Fruit fly (Drosophila melanogaster) whole organism, embryonic: Measurements from ENCODE around the gene NT1.

ENCODE experiments used
- CG10654 ChIP-seq: fragments of 200-800 bp; sonication (Bioruptor generic); optimal IDR thresholded peaks from 2 replicates; lab custom pipeline; 2016; ENCODE audit warnings: missing biosample characterization, missing genetic modification characterization
- CG11085 ChIP-seq: fragments of 200-800 bp; sonication (Bioruptor generic); IDR thresholded peaks from 2 replicates; pipeline ENCODE4 v1.3.6; 2022; ENCODE audit warnings: missing biosample characterization, missing genetic modification characterization
- CG1233 ChIP-seq: fragments of 200-800 bp; sonication (Bioruptor generic); optimal IDR thresholded peaks from 4 replicates; lab custom pipeline; 2018; ENCODE audit warnings: missing biosample characterization, mild to moderate bottlenecking, missing genetic modification characterization
- CG12659 ChIP-seq: fragments of 200-800 bp; sonication (Bioruptor generic); optimal IDR thresholded peaks from 3 replicates; lab custom pipeline; 2017; ENCODE audit warnings: mild to moderate bottlenecking, missing biosample characterization, missing genetic modification reagents, missing genetic modification characterization
- CG12942 ChIP-seq: fragments of 200-800 bp; sonication (Bioruptor generic); optimal IDR thresholded peaks from 3 replicates; lab custom pipeline; 2016; ENCODE audit warnings: missing biosample characterization, missing genetic modification characterization
- CG13287 ChIP-seq: fragments of 200-800 bp; sonication (Bioruptor generic); IDR thresholded peaks from 2 replicates; pipeline ENCODE4 v1.3.6; 2022; ENCODE audit warnings: missing biosample characterization, missing genetic modification characterization; ENCODE audit not compliant: partially characterized antibody
- CG14965 ChIP-seq: fragments of 200-800 bp; sonication (Bioruptor generic); optimal IDR thresholded peaks from 2 replicates; lab custom pipeline; 2016; ENCODE audit warnings: missing biosample characterization, missing genetic modification characterization, borderline replicate concordance
- CG1529 ChIP-seq: fragments of 200-800 bp; sonication (Bioruptor generic); optimal IDR thresholded peaks from 3 replicates; lab custom pipeline; 2018; ENCODE audit warnings: missing biosample characterization, missing genetic modification characterization
- CG15514 ChIP-seq: fragments of 200-800 bp; sonication (Bioruptor generic); optimal IDR thresholded peaks from 3 replicates; lab custom pipeline; 2017; ENCODE audit warnings: missing biosample characterization, missing genetic modification characterization, mild to moderate bottlenecking, moderate library complexity, missing genetic modification reagents
- CG18011 ChIP-seq: fragments of 200-800 bp; sonication (Bioruptor generic); optimal IDR thresholded peaks from 2 replicates; lab custom pipeline; 2017; ENCODE audit warnings: missing biosample characterization, missing genetic modification characterization, mild to moderate bottlenecking, moderate library complexity, missing genotype
- CG2116 ChIP-seq: fragments of 200-800 bp; sonication (Bioruptor generic); optimal IDR thresholded peaks from 3 replicates; lab custom pipeline; 2018; ENCODE audit warnings: missing biosample characterization, mild to moderate bottlenecking, missing genetic modification characterization
- CG2120 ChIP-seq: fragments of 200-800 bp; sonication (Bioruptor generic); optimal IDR thresholded peaks from 3 replicates; lab custom pipeline; 2016; ENCODE audit warnings: missing biosample characterization, missing genetic modification characterization
- CG2678 ChIP-seq: fragments of 200-800 bp; sonication (Bioruptor generic); optimal IDR thresholded peaks from 3 replicates; lab custom pipeline; 2019; ENCODE audit warnings: missing biosample characterization, mild to moderate bottlenecking, missing genetic modification characterization, moderate library complexity
- CG31365 ChIP-seq: fragments of 200-800 bp; sonication (Bioruptor generic); optimal IDR thresholded peaks from 2 replicates; lab custom pipeline; 2018; ENCODE audit warnings: missing biosample characterization, mild to moderate bottlenecking, missing genetic modification characterization
- CG34376 ChIP-seq: fragments of 200-800 bp; sonication (Bioruptor generic); optimal IDR thresholded peaks from 2 replicates; lab custom pipeline; 2018; ENCODE audit warnings: missing biosample characterization, mild to moderate bottlenecking, missing genetic modification characterization
- CG34422 ChIP-seq: fragments of 200-800 bp; sonication (Bioruptor generic); IDR thresholded peaks from 3 replicates; pipeline ENCODE4 v1.3.6; 2022; ENCODE audit warnings: missing biosample characterization, missing genetic modification characterization
- CG5953 ChIP-seq: fragments of 200-800 bp; sonication (Bioruptor generic); IDR thresholded peaks from 2 replicates; pipeline ENCODE4 v1.3.6; 2022; ENCODE audit warnings: missing biosample characterization, missing genetic modification characterization
- CG6175 ChIP-seq: fragments of 200-800 bp; sonication (Bioruptor generic); IDR thresholded peaks from 3 replicates; pipeline ENCODE4 v1.3.6; 2022; ENCODE audit warnings: missing biosample characterization, missing genetic modification characterization
- CG6813 ChIP-seq: fragments of 200-800 bp; sonication (Bioruptor generic); optimal IDR thresholded peaks from 2 replicates; lab custom pipeline; 2017; ENCODE audit warnings: missing biosample characterization, missing genetic modification characterization, mild to moderate bottlenecking, moderate library complexity, missing genetic modification reagents
- CG7556 ChIP-seq: fragments of 200-800 bp; sonication (Bioruptor generic); optimal IDR thresholded peaks from 2 replicates; lab custom pipeline; 2017; ENCODE audit warnings: missing biosample characterization, mild to moderate bottlenecking, missing genetic modification characterization
- CG9817 ChIP-seq: fragments of 200-800 bp; sonication (Bioruptor generic); optimal IDR thresholded peaks from 2 replicates; lab custom pipeline; 2018; ENCODE audit warnings: missing biosample characterization, mild to moderate bottlenecking, missing genetic modification characterization, moderate library complexity
- D19A ChIP-seq: fragments of 200-800 bp; optimal IDR thresholded peaks from 3 replicates; lab custom pipeline; 2019; ENCODE audit warnings: missing biosample characterization, mild to moderate bottlenecking, missing genetic modification characterization, moderate library complexity
- Dfd ChIP-seq, 2 experiments: fragments of >200 bp; optimal IDR thresholded peaks; 2 replicates each; lab custom pipeline; 2017; ENCODE audit warnings: missing biosample characterization in 2 of 2, missing genetic modification characterization in 2 of 2
- Dp ChIP-seq: fragments of 200-800 bp; sonication (Bioruptor generic); optimal IDR thresholded peaks from 2 replicates; lab custom pipeline; 2018; ENCODE audit warnings: missing biosample characterization, mild to moderate bottlenecking, missing genetic modification characterization, moderate library complexity
- Drgx ChIP-seq: fragments of 200-800 bp; sonication (Bioruptor generic); IDR thresholded peaks from 2 replicates; pipeline ENCODE4 v1.3.6; 2022; ENCODE audit warnings: missing biosample characterization, missing genetic modification characterization
- E2f2 ChIP-seq: fragments of 200-800 bp; sonication (Bioruptor generic); IDR thresholded peaks from 2 replicates; pipeline ENCODE4 v1.3.6; 2022; ENCODE audit warnings: missing biosample characterization, missing genetic modification characterization
- Hand ChIP-seq: fragments of 200-800 bp; sonication (Bioruptor generic); optimal IDR thresholded peaks from 2 replicates; lab custom pipeline; 2017; ENCODE audit warnings: mild to moderate bottlenecking, missing biosample characterization, missing genetic modification reagents, missing genetic modification characterization
- Lpt ChIP-seq: fragments of >200 bp; optimal IDR thresholded peaks from 2 replicates; lab custom pipeline; 2018; ENCODE audit warnings: missing biosample characterization, missing genetic modification characterization
- Six4 ChIP-seq: fragments of 200-800 bp; sonication (Bioruptor generic); optimal IDR thresholded peaks from 2 replicates; lab custom pipeline; 2016; ENCODE audit warnings: missing biosample characterization, missing genetic modification characterization
- Xrp1 ChIP-seq: fragments of 200-800 bp; sonication (Bioruptor generic); IDR thresholded peaks from 2 replicates; pipeline ENCODE4 v1.3.6; 2022; ENCODE audit warnings: missing biosample characterization, missing genetic modification characterization
- abd-A ChIP-seq: fragments of 200-800 bp; sonication (Bioruptor generic); optimal IDR thresholded peaks from 3 replicates; lab custom pipeline; 2019; ENCODE audit warnings: missing biosample characterization, mild to moderate bottlenecking, missing genetic modification characterization, moderate library complexity
- ap ChIP-seq: fragments of 200-800 bp; sonication (Bioruptor generic); IDR thresholded peaks from 2 replicates; pipeline ENCODE4 v1.3.6; 2022; ENCODE audit warnings: missing biosample characterization, missing genetic modification characterization
- ase ChIP-seq: fragments of 200-800 bp; sonication (Bioruptor generic); IDR thresholded peaks from 3 replicates; pipeline ENCODE4 v1.3.6; 2022; ENCODE audit warnings: missing biosample characterization, missing genetic modification characterization
- bsh ChIP-seq, 2 experiments: fragments of 200-800 bp; sonication (Bioruptor generic); optimal IDR thresholded peaks; 2 replicates each; lab custom pipeline; 2017 to 2018; ENCODE audit warnings: mild to moderate bottlenecking in 2 of 2, missing biosample characterization in 2 of 2, missing genetic modification characterization in 2 of 2, moderate library complexity in 1 of 2
- dpn ChIP-seq, 2 experiments: fragments of 200-800 bp; sonication (Bioruptor generic); optimal IDR thresholded peaks; 3 replicates each; lab custom pipeline; 2016; ENCODE audit warnings: missing biosample characterization in 2 of 2, missing genetic modification characterization in 2 of 2
- grau ChIP-seq: fragments of 200-800 bp; optimal IDR thresholded peaks from 3 replicates; lab custom pipeline; 2019; ENCODE audit warnings: missing biosample characterization, mild to moderate bottlenecking, missing genetic modification characterization, moderate library complexity
- hb ChIP-seq: fragments of 200-800 bp; sonication (Bioruptor generic); IDR thresholded peaks from 3 replicates; pipeline ENCODE4 v1.3.6; 2022; ENCODE audit warnings: missing biosample characterization, missing genetic modification characterization; ENCODE audit not compliant: partially characterized antibody
- jigr1 ChIP-seq: fragments of 200-800 bp; sonication (Bioruptor generic); IDR thresholded peaks from 3 replicates; pipeline ENCODE4 v1.3.6; 2022; ENCODE audit warnings: missing biosample characterization, missing genetic modification characterization
- pzg ChIP-seq: fragments of 200-800 bp; sonication (Bioruptor generic); optimal IDR thresholded peaks from 3 replicates; lab custom pipeline; 2018; ENCODE audit warnings: missing biosample characterization, mild to moderate bottlenecking, missing genetic modification characterization, moderate library complexity
- run ChIP-seq: fragments of 200-800 bp; sonication (Bioruptor generic); optimal IDR thresholded peaks from 3 replicates; lab custom pipeline; 2018; ENCODE audit warnings: missing biosample characterization, mild to moderate bottlenecking, missing genetic modification characterization
- schlank ChIP-seq: fragments of 200-800 bp; sonication (Bioruptor generic); optimal IDR thresholded peaks from 2 replicates; lab custom pipeline; 2018; ENCODE audit warnings: missing biosample characterization, mild to moderate bottlenecking, missing genetic modification characterization
- sob ChIP-seq: fragments of 200-800 bp; sonication (Bioruptor generic); IDR thresholded peaks from 2 replicates; pipeline ENCODE4 v1.3.6; 2022; ENCODE audit warnings: missing biosample characterization, missing genetic modification characterization
- stwl ChIP-seq: fragments of 200-800 bp; sonication (Bioruptor generic); optimal IDR thresholded peaks from 3 replicates; lab custom pipeline; 2018; ENCODE audit warnings: missing biosample characterization, mild to moderate bottlenecking, missing genetic modification characterization, moderate library complexity

Gene NT1

dm6 chr3L:4516378-4516777 is 8.1 kb upstream of the NT1 start (continued):
- no peak for TF ChIP-seq CG11085
- TF ChIP-seq CG34376 (GFP tag; lab: Kevin White, UChicago) = no peak
- TF ChIP-seq Six4 = no peak
- TF ChIP-seq CG6175 = peak; percentile 44; the same call in 1 of the 3 replicates
- no peak for TF ChIP-seq CG10654 (GFP tag; lab: Kevin White, UChicago)
- TF ChIP-seq ase = 0 out of 3 replicates have a peak, but pooled peaks have one; percentile 13
- no peak for TF ChIP-seq CG2116 (GFP tag; lab: Kevin White, UChicago)
- TF ChIP-seq CG1233 (GFP tag; lab: Kevin White, UChicago) = no peak
- TF ChIP-seq hb (GFP tag; lab: Robert Waterston, UW) = no peak
- no peak for TF ChIP-seq CG31365 (tag; lab: Kevin White, UChicago)
- 0 out of 2 replicates have a peak, but pooled peaks have one; percentile 14 for TF ChIP-seq Drgx

dm6 chr3L:4510317-4510716 is 2.1 kb upstream of the NT1 start:
- TF ChIP-seq CG18011 (GFP tag; lab: Kevin White, UChicago) (no peak), pzg (GFP tag; lab: Kevin White, UChicago) (peak; percentile 13), jigr1 (no peak), bsh (GFP tag; optimal IDR thresholded peaks at IDR 0.05; lab: Kevin White, UChicago) (no peak), CG2678 (no peak), CG13287 (GFP tag; lab: Robert Waterston, UW) (peak; percentile 67), Dp (GFP tag; lab: Kevin White, UChicago) (peak; percentile 91), CG12659 (no peak), abd-A (no peak), Dfd (GFP tag; optimal IDR thresholded peaks at IDR 0.05; lab: Kevin White, UChicago) (no peak), sob (GFP tag; lab: Robert Waterston, UW) (no peak), CG2120 (no peak), CG9817 (no peak), CG15514 (GFP tag; lab: Kevin White, UChicago) (peak; percentile 99), dpn (GFP tag; optimal IDR thresholded peaks at IDR 0.05; lab: Kevin White, UChicago) (no peak), CG12942 (GFP tag; lab: Kevin White, UChicago) (no peak), D19A (no peak), CG5953 (GFP tag; lab: Robert Waterston, UW) (no peak), Hand (GFP tag; lab: Kevin White, UChicago) (no peak), CG6813 (GFP tag; lab: Kevin White, UChicago) (no peak), Lpt (no peak), CG1529 (GFP tag; lab: Kevin White, UChicago) (no peak), E2f2 (GFP tag; lab: Robert Waterston, UW) (peak; percentile 92), run (tag; lab: Kevin White, UChicago) (no peak), CG14965 (GFP tag; lab: Kevin White, UChicago) (no peak), CG7556 (GFP tag; lab: Kevin White, UChicago) (no peak), ap (no peak), stwl (tag; lab: Kevin White, UChicago) (peak; percentile 31), CG34422 (GFP tag; lab: Robert Waterston, UW) (no peak), grau (tag; lab: Kevin White, UChicago) (no peak), Xrp1 (no peak), schlank (tag; lab: Kevin White, UChicago) (no peak)
